Fruit fly (Drosophila melanogaster): ENCODE measurements around the gene gpp.

DNA sequence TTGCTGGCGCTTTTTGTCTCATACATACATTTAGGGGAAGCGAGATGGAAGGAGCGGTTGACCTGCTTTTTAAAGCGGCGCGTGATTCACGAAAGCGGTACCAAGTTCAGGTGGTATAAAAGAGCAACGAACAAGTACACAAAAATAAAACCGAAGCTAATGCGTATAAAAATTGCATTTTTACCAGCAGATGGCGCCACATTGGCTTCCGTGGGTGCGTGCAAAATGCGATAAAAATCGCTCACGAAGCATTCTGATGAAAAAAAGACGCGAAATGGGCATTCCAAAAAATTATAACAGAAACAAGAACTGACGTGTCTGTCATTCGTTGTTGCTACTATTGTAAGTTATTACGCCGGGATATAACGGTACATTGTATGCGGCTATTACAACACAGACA is 16.5 kb downstream of the gpp start:
- TF ChIP-seq CG8478 (optimal IDR thresholded peaks at IDR 0.05) (no peak), CTCF (optimal IDR thresholded peaks at IDR 0.05) (peak; percentile 74 to 78)
